Fruit fly (Drosophila melanogaster): ENCODE data around the gene Tmem43.

The Tmem43 gene

DNA sequence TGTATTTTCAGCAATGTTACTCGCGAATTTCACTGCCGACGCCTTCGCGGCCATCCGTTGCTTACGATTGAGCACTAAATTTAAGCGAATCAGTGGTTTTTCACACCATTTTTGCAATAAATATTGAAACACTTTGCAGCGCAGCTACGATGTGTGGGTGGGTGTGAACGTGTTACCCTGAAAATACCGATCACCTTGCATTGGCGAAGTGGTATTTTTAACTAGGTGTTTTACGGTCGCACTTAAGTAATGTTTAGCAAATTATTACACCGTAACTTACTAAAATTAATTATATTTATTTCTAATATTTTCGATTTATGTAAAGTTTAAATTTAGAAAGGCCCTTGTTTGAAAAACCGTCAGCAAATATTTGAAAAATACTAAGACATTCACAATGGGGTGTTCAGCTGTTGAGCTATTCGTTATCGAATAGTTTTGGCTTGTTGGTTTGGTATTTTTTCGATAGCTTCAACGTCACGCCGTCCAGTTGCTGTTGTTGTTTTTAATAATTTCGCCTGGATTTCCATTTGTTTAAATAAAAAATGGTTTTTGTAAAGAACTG lies 21.1 kb upstream of the Tmem43 start, which contains the start of the genes syd and Srp9 (continued):
- TF ChIP-seq disco-r (GFP tag; optimal IDR thresholded peaks at IDR 0.05) (no peak), odd (GFP tag; optimal IDR thresholded peaks at IDR 0.05) (no peak), bab2 (GFP tag; optimal IDR thresholded peaks at IDR 0.05) (no peak), gro (GFP tag; optimal IDR thresholded peaks at IDR 0.05) (no peak), MBD-R2 (GFP tag; IDR thresholded peaks at IDR 0.05) (no peak; the same call in 1 of the 2 replicates), NC2α (GFP tag; optimal IDR thresholded peaks at IDR 0.05) (no peak), CG10654 (GFP tag; optimal IDR thresholded peaks at IDR 0.05) (no peak), zen2 (GFP tag; IDR thresholded peaks at IDR 0.05; ENCODE audit: partially characterized antibody) (no peak), ci (GFP tag; IDR thresholded peaks at IDR 0.05) (no peak), lmd (GFP tag; IDR thresholded peaks at IDR 0.05) (no peak), br (optimal IDR thresholded peaks at IDR 0.05) (no peak), pzg (GFP tag; optimal IDR thresholded peaks at IDR 0.05) (peak; percentile 61), CG6813 (GFP tag; optimal IDR thresholded peaks at IDR 0.05) (no peak), vnd (GFP tag; IDR thresholded peaks at IDR 0.05; ENCODE audit: partially characterized antibody) (no peak), TFAM (GFP tag; optimal IDR thresholded peaks at IDR 0.05) (no peak), Bdp1 (GFP tag; optimal IDR thresholded peaks at IDR 0.05) (no peak), CG2678 (tag; optimal IDR thresholded peaks at IDR 0.05) (no peak), zfh2 (GFP tag; optimal IDR thresholded peaks at IDR 0.05) (no peak), salm (tag; optimal IDR thresholded peaks at IDR 0.05) (no peak), ap (GFP tag; IDR thresholded peaks at IDR 0.05) (no peak), CG12942 (GFP tag; optimal IDR thresholded peaks at IDR 0.05) (no peak), D (optimal IDR thresholded peaks at IDR 0.05) (no peak), D (GFP tag; optimal IDR thresholded peaks at IDR 0.05) (no peak), nom (GFP tag; optimal IDR thresholded peaks at IDR 0.05) (no peak), CG11247 (GFP tag; IDR thresholded peaks at IDR 0.05) (no peak), mam (GFP tag; optimal IDR thresholded peaks at IDR 0.05) (no peak), Hr39 (optimal IDR thresholded peaks at IDR 0.05) (no peak), yki (optimal IDR thresholded peaks at IDR 0.05) (no peak), Aef1 (GFP tag; IDR thresholded peaks at IDR 0.05) (no peak), Oli (tag; optimal IDR thresholded peaks at IDR 0.05) (no peak), rib (GFP tag; IDR thresholded peaks at IDR 0.05) (no peak), CG18262 (tag; optimal IDR thresholded peaks at IDR 0.05) (no peak), CG3163 (GFP tag; optimal IDR thresholded peaks at IDR 0.05) (no peak), HLH4C (GFP tag; IDR thresholded peaks at IDR 0.05; ENCODE audit: partially characterized antibody) (no peak), Dip3 (GFP tag; optimal IDR thresholded peaks at IDR 0.05) (no peak), CG6272 (GFP tag; IDR thresholded peaks at IDR 0.05) (no peak), CG14860 (GFP tag; IDR thresholded peaks at IDR 0.05; ENCODE audit: partially characterized antibody) (no peak), CG3838 (GFP tag; optimal IDR thresholded peaks at IDR 0.05) (no peak), en (GFP tag; optimal IDR thresholded peaks at IDR 0.05) (no peak), CG11085 (GFP tag; IDR thresholded peaks at IDR 0.05) (no peak), bbx (GFP tag; IDR thresholded peaks at IDR 0.05; ENCODE audit: partially characterized antibody) (no peak), CG10543 (GFP tag; optimal IDR thresholded peaks at IDR 0.05) (no peak), Ets65A (GFP tag) (no peak), CG9437 (GFP tag; optimal IDR thresholded peaks at IDR 0.05) (no peak), CG9609 (GFP tag; optimal IDR thresholded peaks at IDR 0.05) (no peak), C15 (GFP tag; IDR thresholded peaks at IDR 0.05) (no peak), dm (GFP tag; optimal IDR thresholded peaks at IDR 0.05) (no peak), tap (tag; optimal IDR thresholded peaks at IDR 0.05) (no peak), CG11456 (GFP tag; IDR thresholded peaks at IDR 0.05) (no peak), unc-4 (GFP tag; IDR thresholded peaks at IDR 0.05; ENCODE audit: partially characterized antibody) (peak; percentile 23; the same call in 1 of the 2 replicates), sisA (GFP tag; IDR thresholded peaks at IDR 0.05) (no peak), CG10431 (GFP tag; optimal IDR thresholded peaks at IDR 0.05) (no peak), CG15601 (tag; optimal IDR thresholded peaks at IDR 0.05) (no peak)
